Worm (Caenorhabditis elegans) whole organism, dauer: Measurements from ENCODE around the gene B0252.3.
"Not testable (repeated sequence)": the region's sequence is repeated elsewhere in the genome, so short reads cannot be mapped to it uniquely, and the experiment has no call there.

ENCODE experiments used
- unc-62 ChIP-seq: sonication (generic microtip); optimal IDR thresholded peaks from 2 replicates; lab custom pipeline; 2017; ENCODE audit warnings: missing biosample characterization, missing genetic modification reagents, missing genetic modification characterization

The B0252.3 gene

ce11 chrII:6907657-6908056, at the start of gene B0252.3:
B0252.3 (minus strand) TSS chrII:6907757.
- TF ChIP-seq unc-62 (GFP tag; lab: Kevin White, UChicago) = not testable (repeated sequence)

- TF ChIP-seq unc-62 (GFP tag; lab: Kevin White, UChicago) = no peak
Observed at ce11 chrII:6955084-6955697, 47.6 kb upstream of the B0252.3 start.

- TF ChIP-seq unc-62 (GFP tag; lab: Kevin White, UChicago) = no peak
Observed at ce11 chrII:6951250-6951806, 43.8 kb upstream of the B0252.3 start, which contains the start of the genes malt-1 and ceh-38. malt-1 (minus strand) TSS chrII:6951300. ceh-38 (plus strand) TSS chrII:6951526.

- TF ChIP-seq unc-62 (GFP tag; lab: Kevin White, UChicago) = no peak
Observed at ce11 chrII:6943299-6944051, 35.9 kb upstream of the B0252.3 start.

ce11 chrII:6941520-6941919, 34.0 kb upstream of the B0252.3 start:
- no peak for TF ChIP-seq unc-62 (GFP tag; lab: Kevin White, UChicago)

ce11 chrII:6940726-6941230, 33.2 kb upstream of the B0252.3 start:
- TF ChIP-seq unc-62 (GFP tag; lab: Kevin White, UChicago) = no peak

ce11 chrII:6939873-6940272, 32.3 kb upstream of the B0252.3 start:
- TF ChIP-seq unc-62 (GFP tag; lab: Kevin White, UChicago) = no peak

ce11 chrII:6937057-6937456, 29.5 kb upstream of the B0252.3 start:
- no peak for TF ChIP-seq unc-62 (GFP tag; lab: Kevin White, UChicago)

ce11 chrII:6936528-6936927, 29.0 kb upstream of the B0252.3 start:
- no peak for TF ChIP-seq unc-62 (GFP tag; lab: Kevin White, UChicago)

- TF ChIP-seq unc-62 (GFP tag; lab: Kevin White, UChicago) = no peak
Observed at ce11 chrII:6935975-6936374, 28.4 kb upstream of the B0252.3 start.

ce11 chrII:6934729-6935128, 27.2 kb upstream of the B0252.3 start:
- TF ChIP-seq unc-62 (GFP tag; lab: Kevin White, UChicago) = no peak

- TF ChIP-seq unc-62 (GFP tag; lab: Kevin White, UChicago) = no peak
Observed at ce11 chrII:6932978-6933377, 25.4 kb upstream of the B0252.3 start.

ce11 chrII:6930072-6930471, 22.5 kb upstream of the B0252.3 start:
- TF ChIP-seq unc-62 (GFP tag; lab: Kevin White, UChicago) = no peak

- TF ChIP-seq unc-62 (GFP tag; lab: Kevin White, UChicago) = no peak
Observed at ce11 chrII:6928416-6928815, 20.9 kb upstream of the B0252.3 start, which contains the start of gene flcn-1. flcn-1 (plus strand) TSS chrII:6928763.

- no peak for TF ChIP-seq unc-62 (GFP tag; lab: Kevin White, UChicago)
Observed at ce11 chrII:6927603-6928002, 20.0 kb upstream of the B0252.3 start, which contains the start of gene F22D3.4. F22D3.4 (minus strand) TSS chrII:6927603.

- TF ChIP-seq unc-62 (GFP tag; lab: Kevin White, UChicago) = no peak
Observed at ce11 chrII:6927034-6927433, 19.5 kb upstream of the B0252.3 start.
